Worm (Caenorhabditis elegans) whole organism, mixed stage, embryonic: ENCODE data around the gene F56A8.5.
"Not testable (repeated sequence)": the region's sequence is repeated elsewhere in the genome, so short reads cannot be mapped to it uniquely, and the experiment has no call there.

Experiments
- ceh-83 ChIP-seq: fragments of 200-800 bp; sonication (Bioruptor generic); optimal IDR thresholded peaks from 2 replicates; lab custom pipeline; 2018; ENCODE audit warnings: mild to moderate bottlenecking, missing genetic modification characterization, missing compliant biosample characterization
- cnd-1 ChIP-seq: fragments of 200-800 bp; sonication (Bioruptor generic); optimal IDR thresholded peaks from 2 replicates; lab custom pipeline; 2018; ENCODE audit warnings: mild to moderate bottlenecking, missing genetic modification characterization, missing compliant biosample characterization
- elt-1 ChIP-seq: sonication (generic microtip); optimal IDR thresholded peaks from 2 replicates; lab custom pipeline; 2017; ENCODE audit warnings: missing genetic modification characterization, mild to moderate bottlenecking, missing compliant biosample characterization, antibody characterized with exemption, moderate library complexity, borderline replicate concordance; ENCODE audit not compliant: insufficient read depth

DNA sequence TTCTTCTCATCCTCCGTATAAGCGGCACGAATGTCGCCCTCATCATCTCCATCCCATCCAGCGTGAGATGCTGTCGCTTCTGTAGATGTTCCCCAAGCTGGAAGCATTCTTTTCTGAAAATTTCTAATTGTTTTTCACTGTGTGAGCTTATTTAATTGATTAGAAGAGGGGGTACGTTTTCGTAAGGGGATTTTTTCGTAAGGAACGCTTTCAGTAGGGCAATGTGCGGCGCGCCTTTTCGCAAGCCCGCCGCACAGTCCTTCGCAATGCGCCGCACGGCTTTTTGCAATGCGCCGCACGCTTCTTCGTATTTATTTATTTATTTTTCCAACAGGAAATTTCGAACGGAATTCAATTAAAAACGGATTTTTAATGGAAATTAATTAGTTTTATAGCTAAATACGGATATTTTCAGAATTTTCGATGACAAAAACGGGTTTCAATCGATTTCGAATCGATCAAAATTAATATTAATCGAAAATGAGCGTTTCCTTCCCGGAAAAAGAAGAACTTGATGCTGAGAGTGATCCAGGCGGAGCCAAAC lies 27.4 kb downstream of the F56A8.5 start, which contains the start of gene set-25:
- TF ChIP-seq elt-1 (tag; lab: Kevin White, UChicago); ceh-83 (GFP tag; lab: Kevin White, UChicago); cnd-1 (tag; lab: Kevin White, UChicago): not testable (repeated sequence)
